Fruit fly (Drosophila melanogaster) whole organism, embryonic: ENCODE measurements around the gene CG34325.

ENCODE experiments used
- B-H2 ChIP-seq: fragments of 200-800 bp; sonication (Bioruptor generic); optimal IDR thresholded peaks from 2 replicates; lab custom pipeline; 2018; ENCODE audit warnings: missing biosample characterization, mild to moderate bottlenecking, missing genetic modification characterization
- Camta ChIP-seq: fragments of 200-800 bp; sonication (Bioruptor generic); optimal IDR thresholded peaks from 2 replicates; lab custom pipeline; 2016; ENCODE audit warnings: missing biosample characterization, missing genetic modification characterization
- abd-A ChIP-seq: fragments of 200-800 bp; sonication (Bioruptor generic); optimal IDR thresholded peaks from 3 replicates; lab custom pipeline; 2019; ENCODE audit warnings: missing biosample characterization, mild to moderate bottlenecking, missing genetic modification characterization, moderate library complexity
- aop ChIP-seq: fragments of 200-800 bp; sonication (Bioruptor generic); IDR thresholded peaks from 2 replicates; pipeline ENCODE4 v1.3.6; 2022; ENCODE audit warnings: missing biosample characterization, missing genetic modification characterization
- dmrt99B ChIP-seq: fragments of 200-800 bp; sonication (Bioruptor generic); optimal IDR thresholded peaks from 2 replicates; lab custom pipeline; 2018; ENCODE audit warnings: missing biosample characterization, mild to moderate bottlenecking, missing genetic modification characterization, moderate library complexity
- vnd ChIP-seq: fragments of 200-800 bp; sonication (Bioruptor generic); IDR thresholded peaks from 3 replicates; pipeline ENCODE4 v1.3.6; 2022; ENCODE audit warnings: missing biosample characterization, missing genetic modification characterization; ENCODE audit not compliant: partially characterized antibody

Gene CG34325

dm6 chrX:16669849-16670248 lies 51.4 kb downstream of the CG34325 start:
- no peak for TF ChIP-seq B-H2 (GFP tag; lab: Kevin White, UChicago)
- TF ChIP-seq abd-A (tag; lab: Kevin White, UChicago), result no peak
- peak; percentile 58; the same call in 1 of the 2 replicates for TF ChIP-seq aop
- no peak for TF ChIP-seq vnd
- TF ChIP-seq Camta (GFP tag; lab: Kevin White, UChicago), result no peak
- no peak for TF ChIP-seq dmrt99B (tag; lab: Kevin White, UChicago)
- TF ChIP-seq, all 482 proteins: peak for 1
